Fruit fly (Drosophila melanogaster): ENCODE results near the gene CG10984.
A peak's percentile ranks its signal among the peaks of the same experiment; 100 is the strongest.

CG10984 gene

DNA sequence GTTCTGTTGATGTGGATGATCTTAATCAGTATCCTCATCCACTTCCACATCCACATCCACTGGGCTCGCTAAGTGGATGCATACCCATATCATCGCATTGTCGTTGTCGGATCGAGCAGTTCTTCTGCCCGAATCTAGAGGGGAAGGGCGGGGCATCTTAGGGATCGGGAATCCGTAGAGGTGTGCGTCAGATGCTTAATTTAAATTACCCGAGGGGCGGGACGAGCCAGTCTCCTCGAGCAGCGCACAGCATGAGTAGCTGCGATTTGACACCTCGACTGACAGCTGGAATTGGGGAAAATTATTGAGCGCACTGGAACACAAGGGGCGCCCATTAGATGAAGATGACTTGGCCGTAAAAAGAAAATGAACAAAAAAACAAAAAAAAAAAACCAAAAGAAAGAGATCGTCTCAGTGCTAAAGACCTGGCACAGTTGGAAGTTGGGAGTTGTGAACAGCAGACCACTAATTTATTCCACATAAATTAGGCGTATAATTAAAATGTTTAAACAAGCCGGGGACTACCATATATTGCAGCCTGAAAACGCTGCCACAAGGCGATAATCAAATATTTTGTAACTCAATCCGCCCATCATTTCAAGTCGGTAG is 35.2 kb upstream of the CG10984 start:
- TF ChIP-seq net (GFP tag; optimal IDR thresholded peaks at IDR 0.05): no peak
- TF ChIP-seq topi (GFP tag; optimal IDR thresholded peaks at IDR 0.05): no peak
- TF ChIP-seq Eip78C (GFP tag): no peak
- no peak for TF ChIP-seq vri (GFP tag; optimal IDR thresholded peaks at IDR 0.05)
- no peak for TF ChIP-seq Smox (GFP tag; optimal IDR thresholded peaks at IDR 0.05)
- no peak for TF ChIP-seq CG4318 (GFP tag; optimal IDR thresholded peaks at IDR 0.05)
- no peak for TF ChIP-seq CG6854 (GFP tag; optimal IDR thresholded peaks at IDR 0.05)
- TF ChIP-seq CG11902 (GFP tag; optimal IDR thresholded peaks at IDR 0.05): no peak

DNA sequence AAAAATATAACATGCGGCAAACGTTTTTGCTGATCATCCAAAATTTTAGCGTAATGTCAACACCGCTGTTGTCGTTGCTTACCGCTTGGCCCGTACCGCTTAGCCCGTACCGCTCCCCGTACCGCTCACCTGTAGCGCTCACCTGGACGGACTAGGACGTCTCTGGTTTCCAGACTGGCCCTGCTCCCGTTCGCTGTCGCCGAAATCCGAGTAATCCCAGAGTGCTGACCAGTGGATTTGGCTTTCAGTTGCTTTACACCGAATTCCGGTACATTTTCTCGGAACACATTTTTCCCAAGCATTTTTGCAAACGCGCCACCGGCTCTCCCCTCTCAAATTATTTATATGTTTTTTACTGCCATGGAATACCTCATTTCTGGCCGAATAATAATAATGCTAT is 33.3 kb upstream of the CG10984 start:
- TF ChIP-seq CG34406 (GFP tag; optimal IDR thresholded peaks at IDR 0.05) (no peak), Lpt (GFP tag; optimal IDR thresholded peaks at IDR 0.05) (no peak), CG8319 (GFP tag; optimal IDR thresholded peaks at IDR 0.05) (no peak), CG6276 (GFP tag; optimal IDR thresholded peaks at IDR 0.05) (no peak)

DNA sequence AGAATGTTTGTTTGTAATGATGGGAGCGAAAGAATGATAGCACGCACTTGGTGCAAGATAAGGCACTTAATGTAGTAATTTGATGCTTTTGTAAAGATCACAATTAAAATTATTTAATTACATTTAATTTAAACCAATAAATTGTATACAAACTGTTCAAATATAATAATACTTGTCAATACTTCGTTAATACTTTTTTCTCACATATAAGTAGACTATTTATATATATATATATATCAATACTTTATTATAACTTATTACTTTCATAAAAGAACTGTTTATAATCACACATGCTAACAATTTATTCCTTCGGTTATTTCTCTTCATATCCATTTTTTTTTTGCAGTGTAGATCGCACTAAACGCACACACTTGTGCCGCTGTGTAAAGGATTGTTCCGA is 32.3 kb upstream of the CG10984 start:
- TF ChIP-seq CG32006 (GFP tag; optimal IDR thresholded peaks at IDR 0.05) (no peak), fd85E (GFP tag; optimal IDR thresholded peaks at IDR 0.05) (no peak), dsx (GFP tag; optimal IDR thresholded peaks at IDR 0.05; ENCODE audit: poor library complexity, severe bottlenecking) (no peak), CG3032 (tag; optimal IDR thresholded peaks at IDR 0.05) (no peak), lz (GFP tag; optimal IDR thresholded peaks at IDR 0.05) (no peak), eg (GFP tag; IDR thresholded peaks at IDR 0.05) (no peak), CG9139 (GFP tag; optimal IDR thresholded peaks at IDR 0.05) (no peak), CG34406 (GFP tag; optimal IDR thresholded peaks at IDR 0.05) (no peak), spab (GFP tag; optimal IDR thresholded peaks at IDR 0.05) (no peak), OdsH (GFP tag; optimal IDR thresholded peaks at IDR 0.05) (no peak), salr (GFP tag; optimal IDR thresholded peaks at IDR 0.05) (no peak), Hr38 (GFP tag; optimal IDR thresholded peaks at IDR 0.05) (no peak), Gug (GFP tag; IDR thresholded peaks at IDR 0.05) (no peak), cyc (GFP tag; optimal IDR thresholded peaks at IDR 0.05) (no peak), CG8119 (GFP tag; IDR thresholded peaks at IDR 0.05) (no peak)

DNA sequence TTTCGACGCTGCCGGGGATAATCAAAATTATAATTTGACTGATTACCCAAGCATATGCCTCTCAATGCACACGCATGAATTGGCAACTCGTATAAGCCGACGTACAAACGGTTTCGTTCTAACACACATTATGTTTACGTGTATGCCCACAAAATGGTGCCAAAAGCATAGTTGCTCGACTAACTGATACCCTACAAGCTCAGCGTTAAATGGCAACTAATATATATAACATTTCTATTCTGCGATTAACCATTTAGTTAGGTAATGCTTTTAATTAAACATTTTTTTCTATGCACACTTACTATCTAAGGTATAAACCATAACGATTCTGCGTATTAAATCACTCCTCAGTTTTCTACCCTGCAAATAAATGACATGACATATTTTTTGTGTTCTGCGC is 29.2 kb upstream of the CG10984 start:
- TF ChIP-seq svp (GFP tag): peak; percentile 59
- no peak for TF ChIP-seq CG6163 (GFP tag; IDR thresholded peaks at IDR 0.05)

DNA sequence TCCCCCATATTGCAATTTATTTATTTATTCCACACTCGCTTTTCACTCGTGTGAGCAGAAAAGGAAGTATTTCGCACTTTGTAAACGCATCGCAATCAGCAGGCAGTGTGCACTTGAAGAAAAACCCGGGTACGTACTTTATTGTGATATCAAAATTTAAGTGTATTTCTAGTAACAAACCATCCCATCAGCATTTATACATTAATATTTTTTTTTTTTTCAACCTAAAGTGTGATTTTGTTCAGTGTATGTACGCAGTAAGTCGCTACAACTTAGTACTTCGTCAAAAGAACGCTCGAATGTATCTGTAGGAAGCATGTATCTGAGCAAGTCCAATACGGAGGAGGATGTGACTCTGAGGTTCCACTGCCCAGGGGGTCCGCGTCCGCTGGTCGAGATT is 24.2 kb upstream of the CG10984 start:
- TF ChIP-seq CG11762 (GFP tag; optimal IDR thresholded peaks at IDR 0.05; ENCODE audit: insufficient read depth) (peak; percentile 37), Eip75B (GFP tag; optimal IDR thresholded peaks at IDR 0.05) (peak; percentile 35), CG8319 (GFP tag; optimal IDR thresholded peaks at IDR 0.05) (no peak), cyc (GFP tag; optimal IDR thresholded peaks at IDR 0.05) (peak; percentile 53), achi (GFP tag; optimal IDR thresholded peaks at IDR 0.05) (peak; percentile 34), vri (GFP tag; optimal IDR thresholded peaks at IDR 0.05) (peak; percentile 2), Hr4 (GFP tag; optimal IDR thresholded peaks at IDR 0.05) (peak; percentile 3), CG15336 (GFP tag; IDR thresholded peaks at IDR 0.05) (no peak), fkh (GFP tag; optimal IDR thresholded peaks at IDR 0.05) (no peak), Sox15 (GFP tag; optimal IDR thresholded peaks at IDR 0.05) (no peak), pdm3 (GFP tag; optimal IDR thresholded peaks at IDR 0.05) (peak; percentile 10), Ets96B (tag; optimal IDR thresholded peaks at IDR 0.05) (peak; percentile 49), CG10669 (GFP tag; optimal IDR thresholded peaks at IDR 0.05) (peak; percentile 48), OdsH (GFP tag; optimal IDR thresholded peaks at IDR 0.05) (peak; percentile 27), topi (GFP tag; optimal IDR thresholded peaks at IDR 0.05) (peak; percentile 69), Smox (GFP tag; optimal IDR thresholded peaks at IDR 0.05) (peak; percentile 50), CG10631 (GFP tag; optimal IDR thresholded peaks at IDR 0.05) (peak; percentile 38), CG7368 (GFP tag; optimal IDR thresholded peaks at IDR 0.05) (peak; percentile 21), Gug (GFP tag; IDR thresholded peaks at IDR 0.05) (0 out of 2 replicates have a peak, but pooled peaks have one; percentile 16), CG6808 (GFP tag; optimal IDR thresholded peaks at IDR 0.05) (peak; percentile 35), acj6 (GFP tag; optimal IDR thresholded peaks at IDR 0.05) (peak; percentile 13), Ets21C (GFP tag; optimal IDR thresholded peaks at IDR 0.05) (no peak), ss (GFP tag; optimal IDR thresholded peaks at IDR 0.05) (no peak), CG3032 (tag; optimal IDR thresholded peaks at IDR 0.05) (peak; percentile 31), dsx (GFP tag; optimal IDR thresholded peaks at IDR 0.05; ENCODE audit: poor library complexity, severe bottlenecking) (peak; percentile 48)
